Worm (Caenorhabditis elegans) whole organism, L2 larva: ENCODE measurements around the gene oma-1.
A peak's percentile ranks its signal among the peaks of the same experiment; 100 is the strongest.

Experiments
- C34F6.9 ChIP-seq: fragments of 150-350 bp; optimal IDR thresholded peaks from 2 replicates; lab custom pipeline; 2014; ENCODE audit warnings: missing biosample characterization, missing genetic modification characterization
- F13H6.1 ChIP-seq: sonication (generic microtip); optimal IDR thresholded peaks from 2 replicates; lab custom pipeline; 2016; ENCODE audit warnings: missing genetic modification characterization, missing compliant biosample characterization
- Y55F3AM.14 ChIP-seq: fragments of 200-800 bp; sonication (Bioruptor generic); optimal IDR thresholded peaks from 2 replicates; lab custom pipeline; 2018; ENCODE audit warnings: mild to moderate bottlenecking, missing genetic modification characterization, missing compliant biosample characterization
- ZK546.5 ChIP-seq: sonication (generic microtip); optimal IDR thresholded peaks from 2 replicates; lab custom pipeline; 2017; ENCODE audit warnings: missing biosample characterization, missing genetic modification characterization
- alr-1 ChIP-seq: fragments of 150-350 bp; optimal IDR thresholded peaks from 2 replicates; lab custom pipeline; 2014; ENCODE audit warnings: missing biosample characterization, missing genetic modification characterization
- ceh-16 ChIP-seq: fragments of 150-350 bp; optimal IDR thresholded peaks from 2 replicates; lab custom pipeline; 2014; ENCODE audit warnings: missing biosample characterization, missing genetic modification characterization
- ceh-82 ChIP-seq: fragments of 150-350 bp; optimal IDR thresholded peaks from 2 replicates; lab custom pipeline; 2014; ENCODE audit warnings: missing biosample characterization, missing genetic modification characterization
- crh-2 ChIP-seq: sonication (generic microtip); optimal IDR thresholded peaks from 2 replicates; lab custom pipeline; 2017; ENCODE audit warnings: missing biosample characterization, missing genetic modification characterization
- egl-27 ChIP-seq: sonication (generic microtip); optimal IDR thresholded peaks from 3 replicates; lab custom pipeline; 2017; ENCODE audit warnings: missing biosample characterization, missing genetic modification reagents, missing genetic modification characterization
- elt-1 ChIP-seq: fragments of 150-350 bp; optimal IDR thresholded peaks from 2 replicates; lab custom pipeline; 2014; ENCODE audit warnings: missing biosample characterization, missing genetic modification characterization
- elt-3 ChIP-seq: sonication (generic microtip); optimal IDR thresholded peaks from 2 replicates; lab custom pipeline; 2017; ENCODE audit warnings: missing biosample characterization, missing genetic modification characterization
- fos-1 ChIP-seq: fragments of 150-350 bp; optimal IDR thresholded peaks from 2 replicates; lab custom pipeline; 2014; ENCODE audit warnings: missing biosample characterization, missing genetic modification characterization
- gmeb-1 ChIP-seq: fragments of 150-350 bp; optimal IDR thresholded peaks from 2 replicates; lab custom pipeline; 2014; ENCODE audit warnings: missing biosample characterization, missing genetic modification characterization
- lin-11 ChIP-seq: fragments of 150-350 bp; sonication (generic microtip); optimal IDR thresholded peaks from 2 replicates; lab custom pipeline; 2014; ENCODE audit warnings: missing biosample characterization, missing genetic modification characterization, inconsistent platforms, mixed read lengths
- lin-13 ChIP-seq: fragments of 150-350 bp; optimal IDR thresholded peaks from 2 replicates; lab custom pipeline; 2014; ENCODE audit warnings: missing biosample characterization, missing genetic modification reagents, missing genetic modification characterization
- lin-39 ChIP-seq: fragments of 150-350 bp; optimal IDR thresholded peaks from 2 replicates; lab custom pipeline; 2014; ENCODE audit warnings: missing biosample characterization, missing genetic modification reagents, missing genetic modification characterization
- lsy-2 ChIP-seq, 2 experiments: fragments of 150-350 bp in 1 of 2; sonication (generic microtip) in 1 of 2; optimal IDR thresholded peaks; 2 replicates each; lab custom pipeline; 2014 to 2017; ENCODE audit warnings: missing biosample characterization in 2 of 2, missing genetic modification characterization in 2 of 2
- mab-5 ChIP-seq: fragments of 150-350 bp; optimal IDR thresholded peaks from 2 replicates; lab custom pipeline; 2014; ENCODE audit warnings: missing biosample characterization, missing genetic modification characterization
- mbf-1 ChIP-seq: sonication (generic microtip); optimal IDR thresholded peaks from 2 replicates; lab custom pipeline; 2017; ENCODE audit warnings: missing biosample characterization, missing genetic modification characterization
- mdl-1 ChIP-seq, 2 experiments: fragments of 150-350 bp in 1 of 2; sonication (generic microtip) in 1 of 2; optimal IDR thresholded peaks; 2 replicates each; lab custom pipeline; 2017; ENCODE audit warnings: missing biosample characterization in 2 of 2, missing genetic modification characterization in 2 of 2
- nhr-10 ChIP-seq: sonication (generic microtip); optimal IDR thresholded peaks from 2 replicates; lab custom pipeline; 2017; ENCODE audit warnings: missing biosample characterization, missing genetic modification characterization
- nhr-11 ChIP-seq: fragments of 150-350 bp; optimal IDR thresholded peaks from 2 replicates; lab custom pipeline; 2014; ENCODE audit warnings: missing biosample characterization, missing genetic modification characterization
- nhr-12 ChIP-seq: fragments of 150-350 bp; optimal IDR thresholded peaks from 2 replicates; lab custom pipeline; 2014; ENCODE audit warnings: missing biosample characterization, missing genetic modification characterization
- nhr-129 ChIP-seq: fragments of 150-350 bp; optimal IDR thresholded peaks from 2 replicates; lab custom pipeline; 2014; ENCODE audit warnings: missing biosample characterization, missing genetic modification characterization
- nhr-21 ChIP-seq: fragments of 150-350 bp; optimal IDR thresholded peaks from 2 replicates; lab custom pipeline; 2014; ENCODE audit warnings: missing biosample characterization, missing genetic modification characterization
- nhr-25 ChIP-seq: fragments of 150-350 bp; sonication (generic microtip); optimal IDR thresholded peaks from 3 replicates; lab custom pipeline; 2014; ENCODE audit warnings: missing biosample characterization, missing genetic modification characterization
- nhr-6 ChIP-seq: fragments of 150-350 bp; optimal IDR thresholded peaks from 2 replicates; lab custom pipeline; 2014; ENCODE audit warnings: missing biosample characterization, missing genetic modification characterization
- nhr-77 ChIP-seq: fragments of 150-350 bp; optimal IDR thresholded peaks from 2 replicates; lab custom pipeline; 2014; ENCODE audit warnings: missing biosample characterization, missing genetic modification characterization
- sem-4 ChIP-seq: fragments of 150-350 bp; optimal IDR thresholded peaks from 2 replicates; lab custom pipeline; 2014; ENCODE audit warnings: missing biosample characterization, missing genetic modification reagents, missing genetic modification characterization
- skn-1 ChIP-seq: sonication (generic microtip); optimal IDR thresholded peaks from 2 replicates; lab custom pipeline; 2017; ENCODE audit warnings: missing biosample characterization, missing genetic modification characterization
- sma-3 ChIP-seq: sonication (generic microtip); optimal IDR thresholded peaks from 2 replicates; lab custom pipeline; 2016; ENCODE audit warnings: missing genetic modification reagents, missing genetic modification characterization, missing compliant biosample characterization
- sma-9 ChIP-seq, 2 experiments: fragments of 150-350 bp in 1 of 2; sonication (generic microtip) in 1 of 2; optimal IDR thresholded peaks; 2 replicates each; lab custom pipeline; 2014 to 2016; ENCODE audit warnings: missing genetic modification characterization in 2 of 2, mild to moderate bottlenecking in 1 of 2, missing biosample characterization in 1 of 2, missing compliant biosample characterization in 1 of 2, missing genetic modification reagents in 1 of 2, moderate library complexity in 1 of 2
- snpc-4 ChIP-seq: fragments of 150-350 bp; optimal IDR thresholded peaks from 2 replicates; lab custom pipeline; 2014; ENCODE audit warnings: missing biosample characterization, missing genetic modification characterization
- unc-39 ChIP-seq: fragments of 150-350 bp; optimal IDR thresholded peaks from 2 replicates; lab custom pipeline; 2014; ENCODE audit warnings: missing biosample characterization, missing genetic modification characterization
- unc-55 ChIP-seq: fragments of 150-350 bp; sonication (generic microtip); optimal IDR thresholded peaks from 3 replicates; lab custom pipeline; 2014; ENCODE audit warnings: missing biosample characterization, missing genetic modification reagents, missing genetic modification characterization
- unc-62 ChIP-seq: fragments of 150-350 bp; optimal IDR thresholded peaks from 2 replicates; lab custom pipeline; 2014; ENCODE audit warnings: missing biosample characterization, missing genetic modification reagents, missing genetic modification characterization
- ztf-4 ChIP-seq: fragments of 150-350 bp; optimal IDR thresholded peaks from 2 replicates; lab custom pipeline; 2014; ENCODE audit warnings: missing biosample characterization, missing genetic modification characterization

The oma-1 gene

ce11 chrIV:8925990-8926389 lies 37.2 kb downstream of the oma-1 start, which contains the start of the genes D1046.2 and cfim-2:
Gene D1046.2, minus strand, starts transcription at chrIV:8926067.
Gene cfim-2, plus strand, starts transcription at chrIV:8926324.
- peak; percentile 52 for TF ChIP-seq unc-55
- no peak for TF ChIP-seq crh-2 (tag; lab: Kevin White, UChicago)
- TF ChIP-seq ceh-16 (tag; lab: Kevin White, UChicago): no peak
- TF ChIP-seq C34F6.9: peak; percentile 45
- peak in 1 of 2 experiments; percentile 51 for TF ChIP-seq lsy-2 (tag; optimal IDR thresholded peaks at IDR 0.05; lab: Kevin White, UChicago)
- no peak for TF ChIP-seq mbf-1 (tag; lab: Kevin White, UChicago)
- TF ChIP-seq nhr-77 (tag; lab: Kevin White, UChicago): no peak
- no peak for TF ChIP-seq sma-9 (GFP tag; optimal IDR thresholded peaks at IDR 0.05; lab: Kevin White, UChicago)
- TF ChIP-seq sma-9 (tag; optimal IDR thresholded peaks at IDR 0.05; lab: Kevin White, UChicago): no peak
- peak; percentile 42 for TF ChIP-seq gmeb-1 (tag; lab: Kevin White, UChicago)

- TF ChIP-seq mdl-1 (tag; optimal IDR thresholded peaks at IDR 0.05; lab: Kevin White, UChicago): no peak
- TF ChIP-seq nhr-12: no peak
Measured at ce11 chrIV:8926511-8926910, 37.7 kb downstream of the oma-1 start.

ce11 chrIV:8927093-8927492 lies 38.3 kb downstream of the oma-1 start:
- TF ChIP-seq crh-2 (tag; lab: Kevin White, UChicago) (peak; percentile 68), unc-39 (no peak), nhr-11 (tag; lab: Kevin White, UChicago) (no peak), ceh-16 (tag; lab: Kevin White, UChicago) (peak; percentile 42), unc-55 (peak; percentile 54), elt-3 (tag; lab: Kevin White, UChicago) (no peak), sem-4 (tag; lab: Kevin White, UChicago) (peak; percentile 52), fos-1 (tag; lab: Kevin White, UChicago) (peak; percentile 78), nhr-10 (peak; percentile 24), ceh-82 (no peak), ZK546.5 (tag; lab: Kevin White, UChicago) (no peak), lsy-2 (tag; optimal IDR thresholded peaks at IDR 0.05; lab: Kevin White, UChicago) (peak in 1 of 2 experiments; percentile 23), sma-3 (peak; percentile 81), ztf-4 (tag; lab: Kevin White, UChicago) (peak; percentile 29), alr-1 (tag; lab: Kevin White, UChicago) (no peak), Y55F3AM.14 (GFP tag; lab: Kevin White, UChicago) (peak; percentile 71), nhr-129 (peak; percentile 82), lin-11 (tag; lab: Kevin White, UChicago) (peak; percentile 78), C34F6.9 (peak; percentile 63), mab-5 (tag; lab: Kevin White, UChicago) (peak; percentile 22), sma-9 (GFP tag; optimal IDR thresholded peaks at IDR 0.05; lab: Kevin White, UChicago) (peak; percentile 75), sma-9 (tag; optimal IDR thresholded peaks at IDR 0.05; lab: Kevin White, UChicago) (no peak), lin-13 (GFP tag; lab: Kevin White, UChicago) (peak; percentile 70), elt-1 (no peak), egl-27 (tag; lab: Kevin White, UChicago) (peak; percentile 41), gmeb-1 (tag; lab: Kevin White, UChicago) (peak; percentile 68), nhr-25 (tag; lab: Kevin White, UChicago) (peak; percentile 54), mbf-1 (tag; lab: Kevin White, UChicago) (no peak), nhr-6 (tag; lab: Kevin White, UChicago) (no peak), nhr-12 (no peak), snpc-4 (tag; lab: Kevin White, UChicago) (peak; percentile 18), nhr-21 (tag; lab: Kevin White, UChicago) (peak; percentile 84), mdl-1 (tag; optimal IDR thresholded peaks at IDR 0.05; lab: Kevin White, UChicago) (peak in 1 of 2 experiments; percentile 45), F13H6.1 (tag; lab: Kevin White, UChicago) (peak; percentile 87)

- TF ChIP-seq lin-39 (tag; lab: Kevin White, UChicago): no peak
- TF ChIP-seq nhr-129: no peak
- no peak for TF ChIP-seq sma-9 (GFP tag; optimal IDR thresholded peaks at IDR 0.05; lab: Kevin White, UChicago)
- no peak for TF ChIP-seq sma-9 (tag; optimal IDR thresholded peaks at IDR 0.05; lab: Kevin White, UChicago)
- no peak for TF ChIP-seq sma-3
- TF ChIP-seq crh-2 (tag; lab: Kevin White, UChicago): no peak
- no peak for TF ChIP-seq unc-39
- TF ChIP-seq mbf-1 (tag; lab: Kevin White, UChicago): no peak
- TF ChIP-seq ceh-82: no peak
- no peak for TF ChIP-seq nhr-11 (tag; lab: Kevin White, UChicago)
- no peak for TF ChIP-seq nhr-25 (tag; lab: Kevin White, UChicago)
- no peak for TF ChIP-seq lsy-2 (tag; optimal IDR thresholded peaks at IDR 0.05; lab: Kevin White, UChicago)
- no peak for TF ChIP-seq skn-1
- no peak for TF ChIP-seq unc-62 (GFP tag; lab: Kevin White, UChicago)
- TF ChIP-seq nhr-6 (tag; lab: Kevin White, UChicago): no peak
Measured at ce11 chrIV:8929942-8930492, 41.2 kb downstream of the oma-1 start, which contains the start of the genes D1046.18 and slc-25A26. Gene D1046.18, plus strand, starts transcription at chrIV:8930242. Gene slc-25A26, plus strand, starts transcription at chrIV:8930442.
